Fruit fly (Drosophila melanogaster) ovary, adult (tissue): Measurements from ENCODE around the gene nom.

ENCODE experiments used
- CG17801 ChIP-seq: fragments of 200-800 bp; optimal IDR thresholded peaks from 2 replicates; lab custom pipeline; 2019; ENCODE audit warnings: missing biosample characterization, mild to moderate bottlenecking, missing genetic modification characterization, moderate library complexity; ENCODE audit not compliant: partially characterized antibody

The nom gene

DNA sequence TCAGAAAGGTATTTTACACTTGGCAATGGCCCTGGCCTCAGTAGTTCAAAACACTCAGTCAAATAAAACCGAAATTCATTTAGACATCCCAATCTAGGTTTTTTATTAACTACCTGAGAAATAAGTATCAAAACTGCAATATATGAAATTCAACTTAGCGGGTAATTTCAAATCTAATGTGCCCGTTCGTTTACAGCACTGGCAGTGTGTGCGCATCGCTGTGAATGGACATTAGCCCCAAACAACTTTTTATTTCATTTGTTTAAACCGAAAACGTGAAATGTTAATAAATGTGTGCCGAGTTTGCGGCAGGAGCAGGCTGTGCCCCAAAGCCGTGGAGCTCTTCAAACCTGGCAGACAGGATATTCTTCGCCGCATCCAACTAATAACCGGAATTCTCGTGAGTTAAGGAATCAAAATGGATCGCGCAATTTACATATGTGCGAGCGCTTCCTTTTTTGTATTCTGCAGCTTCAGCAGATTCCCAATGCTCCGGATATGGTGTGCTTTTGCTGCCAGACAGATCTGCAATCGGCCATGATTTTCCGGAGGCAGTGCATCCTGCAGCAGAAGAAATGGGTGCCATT is at the start of gene nom:
Gene nom (plus strand): TSS at position 213 of the 587 bp plus-strand sequence.
- no peak for TF ChIP-seq CG17801 (GFP tag; lab: Kevin White, UChicago)

DNA sequence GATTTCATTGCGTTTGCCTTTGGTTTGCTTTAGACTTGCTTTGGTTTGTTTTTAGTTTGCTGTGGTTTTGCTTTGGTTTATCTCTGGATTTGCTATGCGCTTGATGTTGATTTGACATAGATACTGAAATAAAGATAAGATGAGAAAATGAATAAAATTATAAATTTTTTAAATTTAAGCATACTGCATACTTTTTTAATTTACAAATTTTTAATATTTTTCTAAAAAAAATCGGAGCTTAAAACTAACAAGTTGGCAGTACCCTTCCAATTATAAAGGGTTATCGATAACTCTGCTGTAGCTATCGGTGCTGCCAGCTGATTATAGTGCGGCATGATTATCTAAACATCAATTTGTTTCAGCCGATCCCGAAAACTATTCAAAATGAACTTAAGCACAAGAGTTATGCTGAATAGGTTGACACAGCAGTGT is 49.2 kb upstream of the nom start, which contains the start of gene mRpL19:
Gene mRpL19 (plus strand): TSS at position 307 of the 432 bp plus-strand sequence.
- TF ChIP-seq CG17801 (GFP tag; lab: Kevin White, UChicago): peak; percentile 78

DNA sequence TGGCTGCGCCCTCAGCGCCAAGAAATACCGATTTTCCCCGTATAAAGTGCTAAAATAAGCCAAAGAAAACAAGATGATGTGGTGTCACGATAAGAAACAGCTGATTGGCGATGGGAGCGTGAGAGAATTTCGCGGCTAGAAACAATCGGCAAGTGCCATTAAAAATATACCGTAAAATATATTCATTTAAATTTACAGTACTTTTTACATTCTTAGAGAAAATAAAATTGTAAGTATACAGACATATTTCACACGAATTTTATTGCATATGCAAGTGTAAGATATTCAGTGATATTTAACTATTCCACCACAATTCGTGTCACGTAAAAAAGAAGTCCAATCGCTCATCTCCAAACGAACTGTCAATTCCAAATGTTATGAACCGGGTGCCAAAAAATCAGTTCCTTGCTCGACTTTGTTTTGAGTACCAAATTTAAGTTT is 46.4 kb upstream of the nom start, which contains the start of the genes Unc50, CG11755 and CG8043:
Gene Unc50 (minus strand): TSS at position 54 of the 441 bp plus-strand sequence.
Gene CG11755 (plus strand): TSS at position 356 of the 441 bp plus-strand sequence.
Gene CG8043 (plus strand): TSS at position 356 of the 441 bp plus-strand sequence.
- peak; percentile 88 for TF ChIP-seq CG17801 (GFP tag; lab: Kevin White, UChicago)

- TF ChIP-seq CG17801 (GFP tag; lab: Kevin White, UChicago): no peak
These were observed 43.0 kb upstream of the nom start, which contains the start of gene CG33325 for dm6 chr3R:8679934-8680333. TSS of gene CG33325 (minus strand) at chr3R:8680034.

dm6 chr3R:8680611-8681010 is 42.4 kb upstream of the nom start:
- TF ChIP-seq CG17801 (GFP tag; lab: Kevin White, UChicago): no peak

- no peak for TF ChIP-seq CG17801 (GFP tag; lab: Kevin White, UChicago)
These were observed 39.7 kb upstream of the nom start for dm6 chr3R:8683280-8683679.

DNA sequence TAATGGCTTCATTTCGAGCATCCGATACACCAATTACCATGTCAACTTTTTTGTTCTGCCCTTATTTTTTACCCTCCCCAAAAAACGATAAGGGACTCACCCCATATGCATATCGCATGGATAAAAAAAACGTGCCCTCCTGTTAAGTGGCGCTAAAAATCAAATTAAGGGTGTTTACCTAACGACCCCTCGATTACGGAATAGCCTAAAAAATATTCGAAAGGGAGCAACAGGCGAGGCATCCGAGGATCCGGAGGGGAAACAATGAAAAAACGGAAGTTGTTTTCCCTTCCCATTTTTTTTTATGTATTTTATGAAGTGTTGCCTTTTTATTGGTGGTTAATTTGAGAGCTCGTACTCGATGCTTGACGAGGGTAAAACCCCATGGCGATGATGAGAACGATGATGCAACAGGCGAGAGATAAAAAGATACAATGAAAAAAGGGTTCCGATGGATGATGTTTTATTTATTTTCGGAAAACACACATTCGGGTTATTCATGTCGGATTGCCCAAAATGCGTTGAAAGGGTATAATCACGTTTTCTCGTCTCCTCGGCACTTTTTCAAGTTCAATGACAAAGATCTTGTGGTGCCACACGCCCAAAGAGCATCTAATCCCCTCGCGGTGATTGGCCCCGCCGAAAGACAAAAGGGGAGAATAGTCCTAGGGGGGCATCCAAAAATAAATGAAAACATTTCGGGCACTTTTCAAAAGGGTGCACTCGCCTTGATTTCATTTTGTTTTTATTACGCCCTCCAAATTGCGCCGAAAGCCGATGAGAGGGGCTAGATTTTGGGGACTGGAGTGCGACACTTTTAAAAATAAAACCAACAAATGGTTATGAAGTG is 38.4 kb upstream of the nom start, which contains the start of gene CG44227:
Gene CG44227 (minus strand): TSS at position 849 of the 850 bp plus-strand sequence.
- no peak for TF ChIP-seq CG17801 (GFP tag; lab: Kevin White, UChicago)

- TF ChIP-seq CG17801 (GFP tag; lab: Kevin White, UChicago): no peak
These were observed 36.5 kb upstream of the nom start for dm6 chr3R:8686446-8686845.

- no peak for TF ChIP-seq CG17801 (GFP tag; lab: Kevin White, UChicago)
These were observed 28.7 kb upstream of the nom start for dm6 chr3R:8694110-8694826.

- TF ChIP-seq CG17801 (GFP tag; lab: Kevin White, UChicago): no peak
These were observed 25.2 kb upstream of the nom start, which contains the start of gene hb for dm6 chr3R:8697772-8698259. TSS of gene hb (minus strand) at chr3R:8697822.

dm6 chr3R:8699230-8699629 is 23.7 kb upstream of the nom start:
- TF ChIP-seq CG17801 (GFP tag; lab: Kevin White, UChicago): no peak

- no peak for TF ChIP-seq CG17801 (GFP tag; lab: Kevin White, UChicago)
These were observed 22.3 kb upstream of the nom start for dm6 chr3R:8700660-8701059.

DNA sequence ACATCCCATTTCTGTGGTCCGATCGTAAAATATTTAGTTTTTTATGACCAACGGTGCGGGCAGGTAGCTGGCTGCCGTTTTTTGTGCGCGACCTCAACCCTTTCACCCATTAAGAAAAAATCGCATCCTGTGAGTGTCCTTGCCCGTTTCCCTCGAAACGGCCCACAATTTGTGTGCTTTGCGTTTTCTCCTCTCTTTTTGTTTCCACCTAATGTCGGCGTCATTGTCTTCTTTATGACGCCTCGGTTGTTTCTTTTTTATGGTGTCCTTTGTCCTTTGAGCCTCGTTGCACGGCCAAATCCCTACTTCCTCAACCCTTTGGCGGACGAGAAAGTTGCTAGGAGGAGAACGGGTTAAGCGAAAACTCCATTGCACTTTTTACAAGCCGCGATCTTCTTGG is 21.8 kb upstream of the nom start:
- no peak for TF ChIP-seq CG17801 (GFP tag; lab: Kevin White, UChicago)

DNA sequence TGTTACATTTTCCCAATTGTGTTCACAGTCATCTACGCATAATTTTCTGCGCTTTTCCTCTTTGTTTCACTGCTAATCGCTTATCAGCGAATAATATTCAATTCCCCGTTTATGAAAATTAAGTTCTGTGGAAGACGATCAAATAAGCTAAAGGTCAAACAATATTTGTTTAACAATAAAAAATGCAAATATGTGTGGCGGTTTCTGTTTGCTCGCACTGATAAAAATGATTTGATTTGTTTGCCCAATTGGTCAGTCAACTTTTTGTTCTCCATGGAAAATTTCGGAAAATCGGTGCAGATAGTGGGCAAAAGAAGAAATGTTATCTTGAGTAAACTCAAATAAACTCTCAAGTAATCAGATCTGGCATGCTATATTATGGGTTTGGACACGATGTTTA is 18.3 kb upstream of the nom start:
- TF ChIP-seq CG17801 (GFP tag; lab: Kevin White, UChicago): no peak
